Fruit fly (Drosophila melanogaster) whole organism, embryonic: ENCODE results near the gene CG6126.

ENCODE experiments used
- Bdp1 ChIP-seq: fragments of 200-800 bp; sonication (Bioruptor generic); optimal IDR thresholded peaks from 3 replicates; lab custom pipeline; 2016; ENCODE audit warnings: missing biosample characterization, missing genetic modification characterization
- CG10431 ChIP-seq: fragments of 200-800 bp; sonication (Bioruptor generic); optimal IDR thresholded peaks from 3 replicates; lab custom pipeline; 2018; ENCODE audit warnings: missing biosample characterization, mild to moderate bottlenecking, missing genetic modification characterization
- CG10565 ChIP-seq: fragments of 200-800 bp; sonication (Bioruptor generic); optimal IDR thresholded peaks from 3 replicates; lab custom pipeline; 2016; ENCODE audit warnings: missing biosample characterization, mild to moderate bottlenecking, missing genetic modification characterization
- CG10654 ChIP-seq: fragments of 200-800 bp; sonication (Bioruptor generic); optimal IDR thresholded peaks from 2 replicates; lab custom pipeline; 2016; ENCODE audit warnings: missing biosample characterization, missing genetic modification characterization
- CG15269 ChIP-seq: fragments of 200-800 bp; sonication (Bioruptor generic); optimal IDR thresholded peaks from 2 replicates; lab custom pipeline; 2018; ENCODE audit warnings: missing biosample characterization, mild to moderate bottlenecking, missing genetic modification characterization, moderate library complexity
- CG16815 ChIP-seq: fragments of 200-800 bp; sonication (Bioruptor generic); optimal IDR thresholded peaks from 3 replicates; lab custom pipeline; 2017; ENCODE audit warnings: missing biosample characterization, mild to moderate bottlenecking, missing genetic modification characterization
- CG18619 ChIP-seq: fragments of 200-800 bp; sonication (Bioruptor generic); optimal IDR thresholded peaks from 3 replicates; lab custom pipeline; 2017; ENCODE audit warnings: missing biosample characterization, mild to moderate bottlenecking, missing genetic modification characterization
- CG18764 ChIP-seq: fragments of 200-800 bp; sonication (Bioruptor generic); optimal IDR thresholded peaks from 3 replicates; lab custom pipeline; 2016; ENCODE audit warnings: missing biosample characterization, missing genetic modification characterization
- CG2199 ChIP-seq: fragments of 200-800 bp; sonication (Bioruptor generic); IDR thresholded peaks from 3 replicates; pipeline ENCODE4 v1.3.6; 2022; ENCODE audit warnings: missing biosample characterization, missing genetic modification characterization
- CG3065 ChIP-seq: fragments of 200-800 bp; sonication (Bioruptor generic); optimal IDR thresholded peaks from 2 replicates; lab custom pipeline; 2016; ENCODE audit warnings: missing biosample characterization, missing genetic modification characterization
- CG31441 ChIP-seq: fragments of 200-800 bp; sonication (Bioruptor generic); IDR thresholded peaks from 2 replicates; pipeline ENCODE4 v1.3.6; 2022; ENCODE audit warnings: missing biosample characterization, missing genetic modification characterization
- CG34224 ChIP-seq: fragments of 200-800 bp; sonication (Bioruptor generic); IDR thresholded peaks from 3 replicates; pipeline ENCODE4 v1.3.6; 2022; ENCODE audit warnings: missing biosample characterization, missing genetic modification characterization; ENCODE audit not compliant: partially characterized antibody
- CG3726 ChIP-seq: fragments of 200-800 bp; sonication (Bioruptor generic); IDR thresholded peaks from 3 replicates; pipeline ENCODE4, ENCODE4 v1.3.6; 2022; ENCODE audit warnings: missing biosample characterization, missing genetic modification characterization
- CG6654 ChIP-seq: fragments of 200-800 bp; sonication (Bioruptor generic); optimal IDR thresholded peaks from 2 replicates; lab custom pipeline; 2017; ENCODE audit warnings: missing biosample characterization, mild to moderate bottlenecking, missing genetic modification characterization
- CG6813 ChIP-seq: fragments of 200-800 bp; sonication (Bioruptor generic); optimal IDR thresholded peaks from 2 replicates; lab custom pipeline; 2017; ENCODE audit warnings: missing biosample characterization, missing genetic modification characterization, mild to moderate bottlenecking, moderate library complexity, missing genetic modification reagents
- CG7556 ChIP-seq: fragments of 200-800 bp; sonication (Bioruptor generic); optimal IDR thresholded peaks from 2 replicates; lab custom pipeline; 2017; ENCODE audit warnings: missing biosample characterization, mild to moderate bottlenecking, missing genetic modification characterization
- CG8359 ChIP-seq: fragments of 200-800 bp; sonication (Bioruptor generic); optimal IDR thresholded peaks from 2 replicates; lab custom pipeline; 2017; ENCODE audit warnings: missing biosample characterization, mild to moderate bottlenecking, missing genetic modification characterization, borderline replicate concordance
- CG9932 ChIP-seq: fragments of 200-800 bp; sonication (Bioruptor generic); IDR thresholded peaks from 2 replicates; pipeline ENCODE4 v1.3.6; 2022; ENCODE audit warnings: missing biosample characterization, missing genetic modification characterization
- Dek ChIP-seq: fragments of 200-800 bp; sonication (Bioruptor generic); optimal IDR thresholded peaks from 3 replicates; lab custom pipeline; 2019; ENCODE audit warnings: missing biosample characterization, mild to moderate bottlenecking, missing genetic modification characterization, moderate library complexity
- Mrtf ChIP-seq: fragments of 200-800 bp; sonication (Bioruptor generic); IDR thresholded peaks from 3 replicates; pipeline ENCODE4 v1.3.6; 2022; ENCODE audit warnings: missing biosample characterization, missing genetic modification characterization
- Rx ChIP-seq: fragments of 200-800 bp; sonication (Bioruptor generic); IDR thresholded peaks from 2 replicates; pipeline ENCODE4 v1.3.6; 2022; ENCODE audit warnings: missing biosample characterization, missing genetic modification characterization
- Six4 ChIP-seq: fragments of 200-800 bp; sonication (Bioruptor generic); optimal IDR thresholded peaks from 2 replicates; lab custom pipeline; 2016; ENCODE audit warnings: missing biosample characterization, missing genetic modification characterization
- ase ChIP-seq: fragments of 200-800 bp; sonication (Bioruptor generic); IDR thresholded peaks from 3 replicates; pipeline ENCODE4 v1.3.6; 2022; ENCODE audit warnings: missing biosample characterization, missing genetic modification characterization
- bigmax ChIP-seq: fragments of 200-800 bp; sonication (Bioruptor generic); optimal IDR thresholded peaks from 2 replicates; lab custom pipeline; 2018; ENCODE audit warnings: missing biosample characterization, mild to moderate bottlenecking, missing genetic modification characterization
- chm ChIP-seq: fragments of 200-800 bp; sonication (Bioruptor generic); IDR thresholded peaks from 2 replicates; pipeline ENCODE4 v1.3.6; 2022; ENCODE audit warnings: missing biosample characterization, missing genetic modification characterization
- corto ChIP-seq: fragments of 200-800 bp; sonication (Bioruptor generic); optimal IDR thresholded peaks from 2 replicates; lab custom pipeline; 2016; ENCODE audit warnings: missing biosample characterization, mild to moderate bottlenecking, missing genetic modification characterization, moderate library complexity
- cwo ChIP-seq: fragments of 200-800 bp; sonication (Bioruptor generic); optimal IDR thresholded peaks from 3 replicates; lab custom pipeline; 2017; ENCODE audit warnings: missing biosample characterization, missing genetic modification characterization, mild to moderate bottlenecking, moderate library complexity, missing genetic modification reagents
- dmrt11E ChIP-seq: fragments of 200-800 bp; sonication (Bioruptor generic); optimal IDR thresholded peaks from 3 replicates; lab custom pipeline; 2018; ENCODE audit warnings: missing biosample characterization, mild to moderate bottlenecking, missing genetic modification characterization, moderate library complexity
- esg ChIP-seq: fragments of 200-800 bp; sonication (Bioruptor generic); conservative IDR thresholded peaks from 2 replicates; pipeline ENCODE4 v1.3.6; 2022; ENCODE audit warnings: missing biosample characterization, missing genetic modification characterization
- fd64A ChIP-seq: fragments of 200-800 bp; sonication (Bioruptor generic); optimal IDR thresholded peaks from 3 replicates; lab custom pipeline; 2018; ENCODE audit warnings: missing biosample characterization, mild to moderate bottlenecking, missing genetic modification characterization
- ftz-f1 ChIP-seq: fragments of 200-800 bp; sonication (Bioruptor generic); optimal IDR thresholded peaks from 2 replicates; lab custom pipeline; 2016; ENCODE audit warnings: missing biosample characterization, missing genetic modification characterization
- gce ChIP-seq: fragments of 200-800 bp; sonication (Bioruptor generic); IDR thresholded peaks from 3 replicates; pipeline ENCODE4 v1.3.6; 2022; ENCODE audit warnings: missing biosample characterization, missing genetic modification characterization
- gt ChIP-seq: fragments of 200-800 bp; sonication (Bioruptor generic); IDR thresholded peaks from 2 replicates; pipeline ENCODE4 v1.3.6; 2022; ENCODE audit warnings: missing biosample characterization, missing genetic modification characterization
- her ChIP-seq: fragments of 200-800 bp; sonication (Bioruptor generic); optimal IDR thresholded peaks from 2 replicates; lab custom pipeline; 2016; ENCODE audit warnings: missing biosample characterization, missing genetic modification characterization
- hkb ChIP-seq, 2 experiments: fragments of 200-800 bp in 1 of 2; fragments of >200 bp in 1 of 2; sonication (Bioruptor generic) in 1 of 2; IDR thresholded peaks in 1 of 2; optimal IDR thresholded peaks in 1 of 2; 2 replicates each; pipeline versions ENCODE4 v1.3.6 to Lab custom; 2017 to 2022; ENCODE audit warnings: missing biosample characterization in 1 of 2, missing genetic modification characterization in 1 of 2
- knrl ChIP-seq: fragments of 200-800 bp; sonication (Bioruptor generic); IDR thresholded peaks from 3 replicates; pipeline ENCODE4 v1.3.6; 2022; ENCODE audit warnings: missing biosample characterization, missing genetic modification characterization; ENCODE audit not compliant: partially characterized antibody
- maf-S ChIP-seq: fragments of 200-800 bp; sonication (Bioruptor generic); optimal IDR thresholded peaks from 2 replicates; lab custom pipeline; 2016; ENCODE audit warnings: missing biosample characterization, missing genetic modification characterization
- mirr ChIP-seq: fragments of 200-800 bp; sonication (Bioruptor generic); optimal IDR thresholded peaks from 3 replicates; lab custom pipeline; 2018; ENCODE audit warnings: missing biosample characterization, mild to moderate bottlenecking, missing genetic modification characterization
- mld ChIP-seq: fragments of 200-800 bp; sonication (Bioruptor generic); IDR thresholded peaks from 3 replicates; pipeline ENCODE4 v1.3.6; 2022; ENCODE audit warnings: missing biosample characterization, missing genetic modification characterization; ENCODE audit not compliant: partially characterized antibody
- nau ChIP-seq: fragments of 200-800 bp; sonication (Bioruptor generic); optimal IDR thresholded peaks from 3 replicates; lab custom pipeline; 2017; ENCODE audit warnings: missing biosample characterization, mild to moderate bottlenecking, missing genetic modification characterization, missing genetic modification reagents
- p53 ChIP-seq: fragments of 200-800 bp; sonication (Bioruptor generic); optimal IDR thresholded peaks from 2 replicates; lab custom pipeline; 2016; ENCODE audit warnings: missing biosample characterization, missing genetic modification characterization
- sd ChIP-seq: fragments of 200-800 bp; sonication (Bioruptor generic); optimal IDR thresholded peaks from 3 replicates; lab custom pipeline; 2018; ENCODE audit warnings: missing biosample characterization, mild to moderate bottlenecking, missing genetic modification characterization, moderate library complexity
- sens-2 ChIP-seq: fragments of 200-800 bp; sonication (Bioruptor generic); IDR thresholded peaks from 2 replicates; pipeline ENCODE4 v1.3.6; 2022; ENCODE audit warnings: missing biosample characterization, missing genetic modification characterization
- slbo ChIP-seq: fragments of 200-800 bp; sonication (Bioruptor generic); IDR thresholded peaks from 2 replicates; pipeline ENCODE4 v1.3.6; 2022; ENCODE audit warnings: missing biosample characterization, missing genetic modification characterization
- tio ChIP-seq: fragments of 200-800 bp; sonication (Bioruptor generic); optimal IDR thresholded peaks from 2 replicates; lab custom pipeline; 2017; ENCODE audit warnings: missing biosample characterization, missing genetic modification characterization, inconsistent platforms
- vfl ChIP-seq: fragments of 200-800 bp; sonication (Bioruptor generic); optimal IDR thresholded peaks from 2 replicates; lab custom pipeline; 2016; ENCODE audit warnings: missing biosample characterization, missing genetic modification characterization
- vvl ChIP-seq: fragments of 200-800 bp; sonication (Bioruptor generic); IDR thresholded peaks from 2 replicates; pipeline ENCODE4 v1.3.6; 2022; ENCODE audit warnings: missing biosample characterization, missing genetic modification characterization
- yki ChIP-seq: fragments of >200 bp; optimal IDR thresholded peaks from 3 replicates; lab custom pipeline; 2018
- zen ChIP-seq: fragments of 200-800 bp; sonication (Bioruptor generic); optimal IDR thresholded peaks from 3 replicates; lab custom pipeline; 2018; ENCODE audit warnings: missing biosample characterization, mild to moderate bottlenecking, missing genetic modification characterization, moderate library complexity

Gene CG6126

dm6 chr3R:16214474-16215318 lies 11.8 kb upstream of the CG6126 start (continued):
- TF ChIP-seq CG18764, result no peak
- no peak for TF ChIP-seq knrl (GFP tag; lab: Robert Waterston, UW)
- TF ChIP-seq ftz-f1 (GFP tag; lab: Kevin White, UChicago), result no peak
- no peak for TF ChIP-seq CG3726 (GFP tag; lab: Robert Waterston, UW)
- TF ChIP-seq slbo, result peak; percentile 31
- no peak for TF ChIP-seq corto (GFP tag; lab: Kevin White, UChicago)
- no peak for TF ChIP-seq sens-2
- no peak for TF ChIP-seq nau (GFP tag; lab: Kevin White, UChicago)
- no peak for TF ChIP-seq CG34224
- no peak for TF ChIP-seq Six4 (GFP tag; lab: Kevin White, UChicago)
- no peak; the same call in 2 of the 3 replicates for TF ChIP-seq CG2199 (GFP tag; lab: Robert Waterston, UW)
- peak; percentile 22 for TF ChIP-seq cwo
- TF ChIP-seq CG31441, result peak; percentile 58; the same call in 1 of the 2 replicates
- TF ChIP-seq maf-S (GFP tag; lab: Kevin White, UChicago), result no peak
- no peak for TF ChIP-seq CG10654
- no peak for TF ChIP-seq mirr (GFP tag; lab: Kevin White, UChicago)
- peak; percentile 13 for TF ChIP-seq CG6654 (GFP tag; lab: Kevin White, UChicago)
- TF ChIP-seq CG16815 (GFP tag; lab: Kevin White, UChicago), result no peak
- TF ChIP-seq Rx, result no peak
- TF ChIP-seq CG9932 (GFP tag; lab: Robert Waterston, UW), result no peak
- no peak for TF ChIP-seq ase (GFP tag; lab: Robert Waterston, UW)
- TF ChIP-seq bigmax (GFP tag; lab: Kevin White, UChicago), result no peak
- TF ChIP-seq CG10431 (GFP tag; lab: Kevin White, UChicago), result no peak
- TF ChIP-seq esg (GFP tag; lab: Robert Waterston, UW), result no peak
- TF ChIP-seq CG6813 (GFP tag; lab: Kevin White, UChicago), result no peak
- TF ChIP-seq sd, result no peak
- TF ChIP-seq vvl, result no peak
- no peak for TF ChIP-seq hkb (optimal IDR thresholded peaks at IDR 0.05; lab: Kevin White, UChicago)
- TF ChIP-seq hkb (GFP tag; IDR thresholded peaks at IDR 0.05; lab: Robert Waterston, UW), result no peak
- TF ChIP-seq yki, result no peak
- TF ChIP-seq zen, result no peak
- TF ChIP-seq CG3065, result no peak
- peak; percentile 55 for TF ChIP-seq tio (GFP tag; lab: Kevin White, UChicago)
- no peak for TF ChIP-seq fd64A (GFP tag; lab: Kevin White, UChicago)
- peak; percentile 46 for TF ChIP-seq CG15269 (tag; lab: Kevin White, UChicago)
- TF ChIP-seq Mrtf (GFP tag; lab: Robert Waterston, UW), result no peak
- peak; percentile 87 for TF ChIP-seq CG7556
- no peak for TF ChIP-seq gt (GFP tag; lab: Robert Waterston, UW)
- TF ChIP-seq Dek (tag; lab: Kevin White, UChicago), result no peak
- TF ChIP-seq her (GFP tag; lab: Kevin White, UChicago), result no peak
- TF ChIP-seq dmrt11E (tag; lab: Kevin White, UChicago), result no peak
- TF ChIP-seq CG10565 (GFP tag; lab: Kevin White, UChicago), result no peak
- TF ChIP-seq gce, result no peak
- TF ChIP-seq p53 (GFP tag; lab: Kevin White, UChicago), result no peak
- TF ChIP-seq Bdp1 (GFP tag; lab: Kevin White, UChicago), result no peak
- peak; percentile 64 for TF ChIP-seq CG18619 (GFP tag; lab: Kevin White, UChicago)
- TF ChIP-seq mld (GFP tag; lab: Robert Waterston, UW), result no peak
- no peak for TF ChIP-seq CG8359
- TF ChIP-seq vfl (GFP tag; lab: Kevin White, UChicago), result no peak
- peak; percentile 7; the same call in 1 of the 2 replicates for TF ChIP-seq chm (GFP tag; lab: Robert Waterston, UW)
